Worm (Caenorhabditis elegans): Measurements from ENCODE around the gene apc-10.

- TF ChIP-seq him-1 (tag; optimal IDR thresholded peaks at IDR 0.05) = no peak
- TF ChIP-seq dao-5 (tag; optimal IDR thresholded peaks at IDR 0.05) = no peak
Measured at ce11 chrV:10471007-10471406, 44.9 kb upstream of the apc-10 start.
